Fruit fly (Drosophila melanogaster): ENCODE data around the gene CG13786.

The CG13786 gene

DNA sequence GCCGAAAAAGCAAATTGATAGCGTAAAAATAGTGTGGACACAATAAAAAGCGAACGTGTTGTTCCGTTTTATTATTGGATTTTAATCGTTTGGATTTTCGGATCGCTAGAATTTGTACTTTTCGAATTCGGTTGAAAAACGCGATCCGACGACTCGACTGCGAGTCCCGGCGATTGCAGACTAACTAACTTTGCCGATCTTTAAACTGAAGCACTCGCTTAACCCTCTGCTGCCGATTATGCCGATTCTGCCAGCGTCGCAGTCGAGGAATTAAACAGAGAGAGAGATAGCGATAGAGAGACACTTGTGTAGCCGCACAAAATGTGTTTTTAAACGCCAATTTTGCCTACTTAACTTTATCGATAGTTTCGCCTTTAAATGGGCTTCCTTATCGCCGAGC, 12.5 kb downstream of the CG13786 start (continued):
- peak; percentile 8; the same call in 1 of the 3 replicates for TF ChIP-seq vnd (GFP tag; IDR thresholded peaks at IDR 0.05; ENCODE audit: partially characterized antibody)
- TF ChIP-seq CG11696 (GFP tag; IDR thresholded peaks at IDR 0.05): peak; percentile 29; the same call in 1 of the 2 replicates
- TF ChIP-seq Jarid2 (GFP tag; optimal IDR thresholded peaks at IDR 0.05): peak; percentile 52
- no peak for TF ChIP-seq hb (GFP tag; IDR thresholded peaks at IDR 0.05; ENCODE audit: partially characterized antibody)

DNA sequence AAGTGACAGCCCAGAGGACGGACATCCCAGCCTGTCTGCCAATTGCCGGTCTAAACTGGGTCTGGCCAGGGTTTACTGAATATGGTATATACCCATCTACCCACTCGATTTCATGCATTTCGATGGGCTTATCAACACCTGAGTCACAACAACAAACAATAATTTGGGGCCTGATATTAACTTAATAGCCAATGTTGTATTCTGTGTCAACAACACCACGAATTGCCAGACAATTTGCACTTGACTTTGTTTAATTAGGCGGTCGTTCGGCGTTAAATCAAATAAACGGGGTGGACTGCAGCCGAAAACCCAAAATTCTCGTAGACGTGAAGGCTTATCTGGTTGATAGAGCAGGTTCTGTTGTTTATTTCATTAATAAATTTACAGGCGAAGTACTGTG, 13.5 kb downstream of the CG13786 start:
- TF ChIP-seq CG10543 (GFP tag; optimal IDR thresholded peaks at IDR 0.05) (peak; percentile 41), Meics (GFP tag; optimal IDR thresholded peaks at IDR 0.05) (peak; percentile 6), Hand (GFP tag; optimal IDR thresholded peaks at IDR 0.05) (no peak), unpg (GFP tag; optimal IDR thresholded peaks at IDR 0.05) (peak; percentile 43), ind (GFP tag; optimal IDR thresholded peaks at IDR 0.05) (no peak), CG1647 (GFP tag; optimal IDR thresholded peaks at IDR 0.05) (peak; percentile 33), Mad (GFP tag; optimal IDR thresholded peaks at IDR 0.05) (peak; percentile 29), CG7987 (GFP tag; optimal IDR thresholded peaks at IDR 0.05) (peak; percentile 53), CG17829 (tag; optimal IDR thresholded peaks at IDR 0.05) (no peak), lbe (GFP tag; optimal IDR thresholded peaks at IDR 0.05) (peak; percentile 80), so (GFP tag; IDR thresholded peaks at IDR 0.05) (peak; percentile 29; the same call in 1 of the 3 replicates), caup (GFP tag; optimal IDR thresholded peaks at IDR 0.05; ENCODE audit: severe bottlenecking) (peak; percentile 67), Sry-δ (GFP tag; optimal IDR thresholded peaks at IDR 0.05) (peak; percentile 1), CG11695 (GFP tag; IDR thresholded peaks at IDR 0.05) (peak; percentile 68; the same call in 2 of the 3 replicates), mirr (GFP tag; optimal IDR thresholded peaks at IDR 0.05) (peak; percentile 78), aop (GFP tag; IDR thresholded peaks at IDR 0.05) (no peak), CG4854 (GFP tag; optimal IDR thresholded peaks at IDR 0.05) (peak; percentile 36), CG13424 (tag; optimal IDR thresholded peaks at IDR 0.05) (no peak), sc (optimal IDR thresholded peaks at IDR 0.05) (no peak), sc (GFP tag; optimal IDR thresholded peaks at IDR 0.05) (peak; percentile 42), cwo (GFP tag; optimal IDR thresholded peaks at IDR 0.05) (peak; percentile 1), PHDP (tag; optimal IDR thresholded peaks at IDR 0.05) (peak; percentile 27), CG5953 (GFP tag; IDR thresholded peaks at IDR 0.05) (no peak), seq (GFP tag; IDR thresholded peaks at IDR 0.05) (peak; percentile 34; the same call in 1 of the 2 replicates), CG6813 (GFP tag; optimal IDR thresholded peaks at IDR 0.05) (peak; percentile 38), hkb (optimal IDR thresholded peaks at IDR 0.05) (no peak), hkb (GFP tag; IDR thresholded peaks at IDR 0.05) (0 out of 2 replicates have a peak, but pooled peaks have one; percentile 17), fu2 (GFP tag; optimal IDR thresholded peaks at IDR 0.05) (no peak), kay (GFP tag; optimal IDR thresholded peaks at IDR 0.05) (no peak), NfI (GFP tag; optimal IDR thresholded peaks at IDR 0.05) (peak; percentile 25), CG32767 (GFP tag; IDR thresholded peaks at IDR 0.05) (0 out of 2 replicates have a peak, but pooled peaks have one; percentile 12), Dip3 (GFP tag; optimal IDR thresholded peaks at IDR 0.05) (peak; percentile 20), CG12744 (GFP tag; optimal IDR thresholded peaks at IDR 0.05) (no peak), Bdp1 (GFP tag; optimal IDR thresholded peaks at IDR 0.05) (no peak), Dfd (GFP tag; optimal IDR thresholded peaks at IDR 0.05) (no peak), Vsx1 (GFP tag; optimal IDR thresholded peaks at IDR 0.05) (peak; percentile 57), Side (GFP tag; optimal IDR thresholded peaks at IDR 0.05) (peak; percentile 15), gro (GFP tag; optimal IDR thresholded peaks at IDR 0.05) (peak; percentile 27), CG13624 (GFP tag; optimal IDR thresholded peaks at IDR 0.05) (peak; percentile 8), MTF-1 (GFP tag; optimal IDR thresholded peaks at IDR 0.05; ENCODE audit: borderline replicate concordance) (peak; percentile 5), CG14014 (GFP tag; IDR thresholded peaks at IDR 0.05) (peak; percentile 31; the same call in 1 of the 2 replicates), grau (tag; optimal IDR thresholded peaks at IDR 0.05) (peak; percentile 2), ERR (GFP tag; optimal IDR thresholded peaks at IDR 0.05) (peak; percentile 38), BtbVII (GFP tag; optimal IDR thresholded peaks at IDR 0.05) (peak; percentile 36), Med (GFP tag) (peak; percentile 91)
